Worm (Caenorhabditis elegans): ENCODE data around the gene nphp-4.

DNA sequence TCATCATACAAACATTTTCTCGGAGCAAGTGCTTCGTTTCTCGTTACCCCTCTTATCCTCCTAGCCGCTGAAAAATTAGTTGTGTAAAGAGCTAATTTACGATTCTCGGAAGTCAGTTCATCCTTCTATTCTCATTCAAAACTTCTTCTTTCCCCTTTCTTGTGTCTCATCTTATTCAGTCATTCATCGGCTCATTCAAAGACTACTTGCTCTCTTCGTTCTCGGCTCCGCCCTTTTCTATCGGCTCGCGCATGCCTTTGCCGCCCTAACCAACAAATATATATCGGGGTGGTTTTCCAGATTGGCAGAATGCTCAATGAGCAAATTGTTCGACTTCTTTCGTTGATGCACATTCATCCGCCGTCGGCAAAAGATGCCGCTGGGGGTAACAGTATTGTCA, 16.8 kb upstream of the nphp-4 start, which contains the start of gene R13H4.5:
- TF ChIP-seq lin-15B (tag; optimal IDR thresholded peaks at IDR 0.05) (no peak), snpc-4 (tag; optimal IDR thresholded peaks at IDR 0.05) (no peak), lsy-2 (tag; optimal IDR thresholded peaks at IDR 0.05) (no peak), ceh-32 (tag; optimal IDR thresholded peaks at IDR 0.05; ENCODE audit: poor library complexity) (no peak), fos-1 (tag; optimal IDR thresholded peaks at IDR 0.05) (no peak)
